Fruit fly (Drosophila melanogaster) whole organism, prepupa: Measurements from ENCODE around the gene capt.

Experiments used
- Blimp-1 ChIP-seq: fragments of 200-800 bp; sonication (Bioruptor generic); optimal IDR thresholded peaks from 3 replicates; lab custom pipeline; 2017; ENCODE audit warnings: missing biosample characterization, missing genetic modification characterization, mild to moderate bottlenecking, moderate library complexity, missing genetic modification reagents
- CG15336 ChIP-seq: fragments of 200-800 bp; sonication (Bioruptor generic); IDR thresholded peaks from 2 replicates; pipeline ENCODE4 v1.3.6; 2022; ENCODE audit warnings: missing biosample characterization, missing genetic modification characterization
- Eip75B ChIP-seq: fragments of 200-800 bp; sonication (Bioruptor generic); optimal IDR thresholded peaks from 3 replicates; lab custom pipeline; 2016; ENCODE audit warnings: missing biosample characterization, missing genetic modification characterization
- Hr39 ChIP-seq: fragments of 200-800 bp; sonication (Bioruptor generic); optimal IDR thresholded peaks from 2 replicates; lab custom pipeline; 2016; ENCODE audit warnings: missing biosample characterization, missing genetic modification characterization
- Hr4 ChIP-seq: fragments of 200-800 bp; sonication (Bioruptor generic); optimal IDR thresholded peaks from 3 replicates; lab custom pipeline; 2016; ENCODE audit warnings: missing biosample characterization, missing genetic modification characterization
- OdsH ChIP-seq: fragments of 200-800 bp; sonication (Bioruptor generic); optimal IDR thresholded peaks from 3 replicates; lab custom pipeline; 2016; ENCODE audit warnings: missing biosample characterization, missing genetic modification characterization
- Sox102F ChIP-seq: fragments of 200-800 bp; sonication (Bioruptor generic); optimal IDR thresholded peaks from 2 replicates; lab custom pipeline; 2016; ENCODE audit warnings: missing biosample characterization, mild to moderate bottlenecking, missing genetic modification characterization
- Sox15 ChIP-seq: fragments of 200-800 bp; sonication (Bioruptor generic); optimal IDR thresholded peaks from 3 replicates; lab custom pipeline; 2016; ENCODE audit warnings: missing biosample characterization, missing genetic modification characterization
- eg ChIP-seq: fragments of 200-800 bp; sonication (Bioruptor generic); IDR thresholded peaks from 3 replicates; pipeline ENCODE4 v1.3.6; 2022; ENCODE audit warnings: missing biosample characterization, missing genetic modification characterization

- TF ChIP-seq eg (GFP tag; lab: Robert Waterston, UW) (peak; percentile 35; the same call in 1 of the 3 replicates), CG15336 (GFP tag; lab: Robert Waterston, UW) (no peak), Blimp-1 (GFP tag; lab: Kevin White, UChicago) (no peak), Sox102F (GFP tag; lab: Kevin White, UChicago) (no peak), OdsH (GFP tag; lab: Kevin White, UChicago) (no peak), Sox15 (GFP tag; lab: Kevin White, UChicago) (no peak), Hr39 (no peak), Hr4 (GFP tag; lab: Kevin White, UChicago) (no peak), Eip75B (no peak)
These were observed 657 bp upstream of the capt start, which contains the start of gene Tango14 for dm6 chr2L:1158519-1159319.
